Worm (Caenorhabditis elegans): Measurements from ENCODE around the gene H35N09.2.

Gene H35N09.2

DNA sequence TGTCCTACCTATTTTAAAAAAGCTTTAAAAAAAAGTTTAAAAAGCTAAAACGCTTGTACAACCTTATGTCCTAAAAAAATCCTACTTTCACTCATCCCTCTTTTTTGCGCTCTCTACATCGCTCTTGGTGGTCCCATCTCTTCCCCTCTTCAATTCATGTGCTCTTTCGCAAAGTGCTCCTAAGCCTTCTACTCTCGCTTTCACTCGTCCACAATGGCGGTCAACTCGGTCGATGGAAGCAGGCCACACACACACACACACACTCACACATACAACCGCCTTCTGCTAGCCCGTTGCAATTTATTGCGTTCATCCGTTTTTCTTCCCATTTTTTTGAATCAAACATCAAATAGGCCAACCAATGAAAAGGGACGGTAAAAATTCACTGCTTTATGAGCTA is 35.7 kb downstream of the H35N09.2 start:
- TF ChIP-seq unc-62 (GFP tag; optimal IDR thresholded peaks at IDR 0.05) (no peak), snpc-4 (tag; optimal IDR thresholded peaks at IDR 0.05) (no peak), R02D3.7 (tag; optimal IDR thresholded peaks at IDR 0.05) (no peak), elt-1 (tag; optimal IDR thresholded peaks at IDR 0.05) (no peak), nhr-237 (tag; optimal IDR thresholded peaks at IDR 0.05) (no peak), unc-55 (GFP tag; optimal IDR thresholded peaks at IDR 0.05) (peak; percentile 21), nhr-23 (tag; optimal IDR thresholded peaks at IDR 0.05) (no peak), ztf-1 (GFP tag; conservative IDR thresholded peaks at IDR 0.05) (no peak), nhr-129 (tag; optimal IDR thresholded peaks at IDR 0.05) (peak; percentile 22), nhr-11 (tag; optimal IDR thresholded peaks at IDR 0.05) (no peak), lin-11 (tag; optimal IDR thresholded peaks at IDR 0.05) (no peak), mdl-1 (tag; optimal IDR thresholded peaks at IDR 0.05) (peak in 1 of 2 experiments; percentile 6), ZK546.5 (tag; optimal IDR thresholded peaks at IDR 0.05) (no peak), C34F6.9 (tag; optimal IDR thresholded peaks at IDR 0.05) (peak; percentile 6), alr-1 (tag; optimal IDR thresholded peaks at IDR 0.05) (no peak), nhr-77 (tag; optimal IDR thresholded peaks at IDR 0.05) (no peak), nhr-21 (tag; optimal IDR thresholded peaks at IDR 0.05) (no peak), ztf-4 (tag; optimal IDR thresholded peaks at IDR 0.05) (no peak)

DNA sequence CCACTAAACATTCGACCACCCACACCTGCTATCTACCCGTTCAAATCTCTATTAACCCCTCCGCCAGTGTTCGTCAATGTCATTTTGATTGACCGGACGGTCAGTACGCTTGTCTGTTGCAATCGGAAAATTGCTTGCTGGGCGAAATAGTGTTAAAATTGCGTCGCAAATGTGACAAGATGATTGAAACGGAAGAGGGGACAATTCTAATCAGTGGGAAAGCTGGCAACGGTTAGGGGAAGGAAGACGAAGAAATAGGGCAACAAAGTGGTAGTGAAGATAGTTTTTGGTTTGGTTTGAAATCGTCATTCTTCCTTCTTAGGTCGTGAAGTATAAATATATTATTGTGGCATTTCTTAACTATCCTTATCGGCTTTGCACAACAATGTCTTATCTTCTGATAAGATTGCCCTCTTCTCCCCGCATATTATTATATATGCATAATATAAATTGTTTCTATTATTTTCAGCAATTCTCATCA is 36.4 kb downstream of the H35N09.2 start:
- TF ChIP-seq ceh-82 (tag; optimal IDR thresholded peaks at IDR 0.05) (no peak), fos-1 (tag; optimal IDR thresholded peaks at IDR 0.05) (peak; percentile 61), ceh-16 (tag; optimal IDR thresholded peaks at IDR 0.05) (peak; percentile 31), crh-2 (tag; optimal IDR thresholded peaks at IDR 0.05) (no peak), sma-3 (GFP tag; optimal IDR thresholded peaks at IDR 0.05) (no peak), lin-39 (tag; optimal IDR thresholded peaks at IDR 0.05) (no peak), egl-27 (tag; optimal IDR thresholded peaks at IDR 0.05) (no peak), aly-2 (tag; optimal IDR thresholded peaks at IDR 0.05) (no peak), nhr-21 (tag; optimal IDR thresholded peaks at IDR 0.05) (peak; percentile 24), nhr-25 (tag; optimal IDR thresholded peaks at IDR 0.05) (no peak)

DNA sequence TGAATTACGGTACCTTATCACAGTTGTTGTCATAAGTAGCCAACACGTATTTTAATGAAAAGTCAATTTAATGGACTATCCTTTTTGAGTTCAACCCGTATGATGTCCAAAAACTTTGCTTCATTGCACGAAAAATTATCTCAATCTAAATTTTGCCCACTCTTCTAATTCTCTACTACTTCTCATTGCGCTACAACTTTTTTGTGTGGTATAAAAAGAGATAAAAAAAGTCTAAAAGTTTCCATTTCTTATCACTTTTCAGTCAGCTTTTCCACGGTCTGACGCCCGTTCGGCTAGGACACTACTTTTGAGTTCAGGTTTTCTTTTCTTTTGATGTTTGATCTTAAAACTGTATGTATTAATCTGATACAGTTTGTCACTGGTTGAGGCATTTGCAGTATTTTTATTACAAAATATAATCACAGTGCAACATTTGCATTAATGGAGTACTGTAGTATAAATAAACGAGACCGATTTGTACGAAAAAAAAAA is 37.0 kb downstream of the H35N09.2 start:
- TF ChIP-seq ZK546.5 (tag; optimal IDR thresholded peaks at IDR 0.05) (no peak), nhr-25 (tag; optimal IDR thresholded peaks at IDR 0.05) (no peak), aly-2 (tag; optimal IDR thresholded peaks at IDR 0.05) (no peak), snpc-4 (tag; optimal IDR thresholded peaks at IDR 0.05) (no peak), unc-55 (GFP tag; optimal IDR thresholded peaks at IDR 0.05) (no peak), lsy-2 (tag; optimal IDR thresholded peaks at IDR 0.05) (no peak), sma-9 (GFP tag; optimal IDR thresholded peaks at IDR 0.05) (peak; percentile 58), sma-9 (tag; optimal IDR thresholded peaks at IDR 0.05) (no peak), lin-11 (tag; optimal IDR thresholded peaks at IDR 0.05) (no peak), sem-4 (tag; optimal IDR thresholded peaks at IDR 0.05) (no peak), fos-1 (tag; optimal IDR thresholded peaks at IDR 0.05) (peak; percentile 30), peb-1 (tag; optimal IDR thresholded peaks at IDR 0.05) (no peak)

DNA sequence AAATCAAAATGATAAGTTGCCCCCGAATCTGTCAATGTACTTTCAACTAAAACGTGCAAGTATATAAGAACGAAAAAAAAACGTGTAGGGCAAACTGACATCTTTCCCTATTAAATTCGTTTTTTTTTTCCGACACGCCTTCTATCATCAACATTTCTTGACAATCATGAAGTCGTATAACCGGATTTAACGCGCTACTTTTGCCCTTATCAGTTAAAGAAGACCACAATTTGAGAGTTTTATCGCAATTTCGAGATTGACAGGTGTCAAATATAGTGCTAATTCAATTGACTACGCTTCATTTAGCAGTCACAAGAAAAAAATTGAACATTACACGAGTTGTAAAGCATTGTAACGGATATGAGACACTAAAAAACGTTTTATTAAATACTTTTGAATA is 37.7 kb downstream of the H35N09.2 start:
- TF ChIP-seq fos-1 (tag; optimal IDR thresholded peaks at IDR 0.05) (peak; percentile 80), elt-3 (tag; optimal IDR thresholded peaks at IDR 0.05) (no peak)

DNA sequence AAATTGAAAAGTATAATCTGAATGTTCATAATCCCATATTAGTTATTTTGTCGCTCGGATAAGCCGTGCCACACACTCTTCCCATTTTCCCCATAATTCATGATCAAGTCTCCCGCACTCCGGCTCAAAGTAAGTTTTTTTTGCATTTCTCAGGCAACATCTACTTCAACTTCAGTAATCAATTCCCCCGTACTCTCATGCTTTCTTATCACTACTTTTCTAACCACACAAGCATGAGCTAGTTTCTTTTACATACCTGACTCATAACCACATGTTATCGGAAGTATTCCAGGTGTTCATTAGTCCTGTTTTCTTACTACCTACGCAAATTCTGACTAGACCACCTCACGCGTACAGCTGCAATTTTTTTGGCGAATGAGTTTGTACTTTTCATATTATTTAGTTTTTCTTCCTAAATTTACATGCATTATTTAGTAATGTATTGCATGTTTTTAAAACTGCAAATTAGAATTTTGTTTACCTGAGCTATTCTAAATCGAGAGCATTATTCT is 38.3 kb downstream of the H35N09.2 start:
- peak; percentile 14 for TF ChIP-seq fos-1 (tag; optimal IDR thresholded peaks at IDR 0.05)
- peak in 1 of 2 experiments; percentile 6 for TF ChIP-seq lsy-2 (tag; optimal IDR thresholded peaks at IDR 0.05)
- no peak for TF ChIP-seq egl-27 (tag; optimal IDR thresholded peaks at IDR 0.05)
- no peak for TF ChIP-seq nhr-10 (tag; optimal IDR thresholded peaks at IDR 0.05)
- no peak for TF ChIP-seq unc-55 (GFP tag; optimal IDR thresholded peaks at IDR 0.05)
- no peak for TF ChIP-seq crh-2 (tag; optimal IDR thresholded peaks at IDR 0.05)
- TF ChIP-seq nhr-21 (tag; optimal IDR thresholded peaks at IDR 0.05): peak; percentile 9
- TF ChIP-seq ama-1 (optimal IDR thresholded peaks at IDR 0.05): no peak
